ENCODE assay signal across 4 worm cellular contexts in genomic region chrX:4971427-4971826, ce11.
TF ChIP-seq lines count a peak whose summit lies in the region.

No protein-coding gene starts in this region.

TF ChIP-seq in whole organism, L2 larva, 48 proteins besides CTCF, POLR2A, EP300 and RAD21 (continues in another document):
- no peak for TF ChIP-seq ceh-82 (tag; optimal IDR thresholded peaks at IDR 0.05; lab: Kevin White, UChicago)
- no peak for TF ChIP-seq nhr-6 (tag; optimal IDR thresholded peaks at IDR 0.05; lab: Kevin White, UChicago)
- no peak for TF ChIP-seq unc-55 (GFP tag; optimal IDR thresholded peaks at IDR 0.05; lab: Kevin White, UChicago)
- TF ChIP-seq nhr-23 (tag; optimal IDR thresholded peaks at IDR 0.05; lab: Kevin White, UChicago) = no peak
- TF ChIP-seq unc-62 (GFP tag; optimal IDR thresholded peaks at IDR 0.05; lab: Kevin White, UChicago) = no peak
- no peak for TF ChIP-seq gmeb-1 (tag; optimal IDR thresholded peaks at IDR 0.05; lab: Kevin White, UChicago)
- TF ChIP-seq mab-5 (tag; optimal IDR thresholded peaks at IDR 0.05; lab: Kevin White, UChicago) = no peak
- peak; percentile 41 for TF ChIP-seq sma-9 (GFP tag; optimal IDR thresholded peaks at IDR 0.05; lab: Kevin White, UChicago)
- no peak for TF ChIP-seq sma-9 (tag; optimal IDR thresholded peaks at IDR 0.05; lab: Kevin White, UChicago)
- no peak for TF ChIP-seq lin-13 (GFP tag; optimal IDR thresholded peaks at IDR 0.05; lab: Kevin White, UChicago)
- no peak for TF ChIP-seq ztf-11 (tag; optimal IDR thresholded peaks at IDR 0.05; lab: Kevin White, UChicago)
- TF ChIP-seq nhr-10 (tag; optimal IDR thresholded peaks at IDR 0.05; lab: Kevin White, UChicago) = no peak
- TF ChIP-seq ZK546.5 (tag; optimal IDR thresholded peaks at IDR 0.05; lab: Kevin White, UChicago) = no peak
- TF ChIP-seq nhr-25 (tag; optimal IDR thresholded peaks at IDR 0.05; lab: Kevin White, UChicago) = peak; percentile 51
- TF ChIP-seq nhr-237 (tag; optimal IDR thresholded peaks at IDR 0.05; lab: Kevin White, UChicago) = no peak
- no peak for TF ChIP-seq skn-1 (tag; optimal IDR thresholded peaks at IDR 0.05; lab: Kevin White, UChicago)
- TF ChIP-seq F13H6.1 (tag; optimal IDR thresholded peaks at IDR 0.05; lab: Kevin White, UChicago) = peak; percentile 79
- no peak for TF ChIP-seq Y55F3AM.14 (GFP tag; optimal IDR thresholded peaks at IDR 0.05; lab: Kevin White, UChicago)
- no peak for TF ChIP-seq mbf-1 (tag; optimal IDR thresholded peaks at IDR 0.05; lab: Kevin White, UChicago)
- peak; percentile 34 for TF ChIP-seq ceh-16 (tag; optimal IDR thresholded peaks at IDR 0.05; lab: Kevin White, UChicago)
- TF ChIP-seq alr-1 (tag; optimal IDR thresholded peaks at IDR 0.05; lab: Kevin White, UChicago) = no peak
- TF ChIP-seq lin-11 (tag; optimal IDR thresholded peaks at IDR 0.05; lab: Kevin White, UChicago) = no peak
- peak; percentile 40 for TF ChIP-seq sem-4 (tag; optimal IDR thresholded peaks at IDR 0.05; lab: Kevin White, UChicago)
- TF ChIP-seq elt-3 (tag; optimal IDR thresholded peaks at IDR 0.05; lab: Kevin White, UChicago) = no peak

TF ChIP-seq in whole organism, L4 larva, 104 proteins besides CTCF, POLR2A, EP300 and RAD21 (continues in another document):
- TF ChIP-seq ceh-20 (GFP tag; IDR thresholded peaks at IDR 0.05; lab: Robert Waterston, UW) (0 out of 2 replicates have a peak, but pooled peaks have one; percentile 13), daf-8 (GFP tag; IDR thresholded peaks at IDR 0.05; lab: Robert Waterston, UW) (no peak), nhr-25 (tag; optimal IDR thresholded peaks at IDR 0.05; lab: Kevin White, UChicago; ENCODE audit: borderline replicate concordance, insufficient read depth) (peak; percentile 68), pha-4 (GFP tag; IDR thresholded peaks at IDR 0.05; lab: Robert Waterston, UW) (peak; percentile 61; the same call in 1 of the 2 replicates), pha-4 (tag; optimal IDR thresholded peaks at IDR 0.05; lab: Kevin White, UChicago) (peak; percentile 40), tag-97 (GFP tag; IDR thresholded peaks at IDR 0.05; lab: Robert Waterston, UW) (no peak), set-16 (GFP tag; IDR thresholded peaks at IDR 0.05; lab: Robert Waterston, UW) (peak; percentile 51; the same call in 1 of the 2 replicates), php-3 (GFP tag; IDR thresholded peaks at IDR 0.05; lab: Robert Waterston, UW) (no peak), aha-1 (tag; lab: Kevin White, UChicago) (peak; percentile 91), nhr-77 (tag; optimal IDR thresholded peaks at IDR 0.05; lab: Kevin White, UChicago) (peak; percentile 16), T20F7.1 (GFP tag; optimal IDR thresholded peaks at IDR 0.05; lab: Kevin White, UChicago) (no peak), mdl-1 (tag; optimal IDR thresholded peaks at IDR 0.05; lab: Kevin White, UChicago) (peak; percentile 25 to 87), unc-62 (GFP tag; optimal IDR thresholded peaks at IDR 0.05 in 1 of 2; lab: Kevin White, UChicago) (peak in 1 of 2 experiments; percentile 88), unc-62 (tag; optimal IDR thresholded peaks at IDR 0.05; lab: Kevin White, UChicago) (no peak), daf-16 (GFP tag; optimal IDR thresholded peaks at IDR 0.05; lab: Kevin White, UChicago) (no peak), daf-16 (tag; optimal IDR thresholded peaks at IDR 0.05; lab: Kevin White, UChicago) (peak; percentile 17), ama-1 (optimal IDR thresholded peaks at IDR 0.05; lab: Kevin White, UChicago) (no peak), mdt-29 (GFP tag; IDR thresholded peaks at IDR 0.05; lab: Robert Waterston, UW) (no peak), hmg-1.1 (GFP tag; IDR thresholded peaks at IDR 0.05; lab: Robert Waterston, UW) (peak; percentile 63), nhr-42 (GFP tag; IDR thresholded peaks at IDR 0.05; lab: Robert Waterston, UW) (0 out of 2 replicates have a peak, but pooled peaks have one; percentile 21), hif-1 (tag; optimal IDR thresholded peaks at IDR 0.05; lab: Kevin White, UChicago) (no peak), vab-7 (GFP tag; IDR thresholded peaks at IDR 0.05; lab: Robert Waterston, UW) (no peak), unc-39 (tag; optimal IDR thresholded peaks at IDR 0.05; lab: Kevin White, UChicago) (no peak), lin-13 (GFP tag; optimal IDR thresholded peaks at IDR 0.05; lab: Kevin White, UChicago) (peak; percentile 10)

TF ChIP-seq in whole organism, late embryonic, 69 proteins besides CTCF, POLR2A, EP300 and RAD21 (continues in another document):
- TF ChIP-seq unc-55 (GFP tag; optimal IDR thresholded peaks at IDR 0.05; lab: Kevin White, UChicago) = peak; percentile 14
- TF ChIP-seq ceh-30 (tag; optimal IDR thresholded peaks at IDR 0.05; lab: Kevin White, UChicago) = no peak
- TF ChIP-seq ceh-22 (tag; optimal IDR thresholded peaks at IDR 0.05; lab: Kevin White, UChicago) = no peak
- peak; percentile 12 for TF ChIP-seq ceh-19 (GFP tag; optimal IDR thresholded peaks at IDR 0.05; lab: Kevin White, UChicago)
- TF ChIP-seq hlh-13 (GFP tag; optimal IDR thresholded peaks at IDR 0.05; lab: Kevin White, UChicago) = no peak
- TF ChIP-seq dve-1 (tag; optimal IDR thresholded peaks at IDR 0.05; lab: Kevin White, UChicago) = no peak
- no peak for TF ChIP-seq nhr-11 (tag; optimal IDR thresholded peaks at IDR 0.05; lab: Kevin White, UChicago)
- TF ChIP-seq tbx-2 (tag; optimal IDR thresholded peaks at IDR 0.05; lab: Kevin White, UChicago) = peak; percentile 69
- TF ChIP-seq nhr-232 (tag; optimal IDR thresholded peaks at IDR 0.05; lab: Kevin White, UChicago) = no peak
- no peak for TF ChIP-seq madf-2 (tag; optimal IDR thresholded peaks at IDR 0.05; lab: Kevin White, UChicago)
- TF ChIP-seq ceh-45 (GFP tag; IDR thresholded peaks at IDR 0.05; lab: Robert Waterston, UW) = no peak
- no peak for TF ChIP-seq odd-2 (tag; optimal IDR thresholded peaks at IDR 0.05; lab: Kevin White, UChicago)
- TF ChIP-seq rnt-1 (tag; optimal IDR thresholded peaks at IDR 0.05; lab: Kevin White, UChicago) = peak; percentile 33
- TF ChIP-seq sdc-2 (tag; optimal IDR thresholded peaks at IDR 0.05; lab: Kevin White, UChicago) = peak; percentile 15
- no peak for TF ChIP-seq K02D7.2 (tag; optimal IDR thresholded peaks at IDR 0.05; lab: Kevin White, UChicago)
- peak; percentile 37 for TF ChIP-seq ceh-2 (tag; optimal IDR thresholded peaks at IDR 0.05; lab: Kevin White, UChicago)
- peak; percentile 28 for TF ChIP-seq ceh-18 (tag; optimal IDR thresholded peaks at IDR 0.05; lab: Kevin White, UChicago)
- TF ChIP-seq T23F11.4 (GFP tag; optimal IDR thresholded peaks at IDR 0.05; lab: Kevin White, UChicago) = no peak
- TF ChIP-seq pqm-1 (tag; optimal IDR thresholded peaks at IDR 0.05; lab: Kevin White, UChicago) = no peak
- no peak for TF ChIP-seq pax-1 (tag; optimal IDR thresholded peaks at IDR 0.05; lab: Kevin White, UChicago)
- no peak for TF ChIP-seq lin-11 (tag; optimal IDR thresholded peaks at IDR 0.05; lab: Kevin White, UChicago)
- peak; percentile 43 for TF ChIP-seq ceh-31 (tag; optimal IDR thresholded peaks at IDR 0.05; lab: Kevin White, UChicago)
- TF ChIP-seq pha-2 (tag; optimal IDR thresholded peaks at IDR 0.05; lab: Kevin White, UChicago) = no peak
- no peak for TF ChIP-seq pat-9 (tag; optimal IDR thresholded peaks at IDR 0.05; lab: Kevin White, UChicago)
- peak; percentile 3 for TF ChIP-seq dmd-4 (tag; optimal IDR thresholded peaks at IDR 0.05; lab: Kevin White, UChicago; ENCODE audit: borderline replicate concordance)
- no peak for TF ChIP-seq ahr-1 (tag; optimal IDR thresholded peaks at IDR 0.05; lab: Kevin White, UChicago)
- TF ChIP-seq unc-86 (tag; optimal IDR thresholded peaks at IDR 0.05; lab: Kevin White, UChicago) = no peak

TF ChIP-seq in whole organism, mixed stage, embryonic, 35 proteins besides CTCF, POLR2A, EP300 and RAD21:
- peak; percentile 61 for TF ChIP-seq unc-120 (tag; optimal IDR thresholded peaks at IDR 0.05; lab: Kevin White, UChicago; ENCODE audit: poor library complexity, severe bottlenecking)
- peak; percentile 23 for TF ChIP-seq hlh-1 (tag; optimal IDR thresholded peaks at IDR 0.05; lab: Kevin White, UChicago)
- no peak for TF ChIP-seq tbx-8 (GFP tag; optimal IDR thresholded peaks at IDR 0.05; lab: Kevin White, UChicago)
- TF ChIP-seq ztf-11 (tag; optimal IDR thresholded peaks at IDR 0.05; lab: Kevin White, UChicago) = no peak
- peak; percentile 5 for TF ChIP-seq ham-2 (GFP tag; optimal IDR thresholded peaks at IDR 0.05; lab: Kevin White, UChicago)
- TF ChIP-seq ceh-39 (tag; optimal IDR thresholded peaks at IDR 0.05; lab: Kevin White, UChicago) = no peak
- TF ChIP-seq M03D4.4 (tag; optimal IDR thresholded peaks at IDR 0.05; lab: Kevin White, UChicago) = peak; percentile 3
- TF ChIP-seq ces-1 (GFP tag; optimal IDR thresholded peaks at IDR 0.05; lab: Kevin White, UChicago) = peak; percentile 11
